Worm (Caenorhabditis elegans) whole organism, mixed stage, embryonic: ENCODE data around the gene K09C4.5.
A peak's percentile ranks its signal among the peaks of the same experiment; 100 is the strongest.

Source experiments
- M03D4.4 ChIP-seq: sonication (generic microtip); optimal IDR thresholded peaks from 2 replicates; lab custom pipeline; 2017; ENCODE audit warnings: mild to moderate bottlenecking, missing genetic modification characterization, missing compliant biosample characterization
- bed-3 ChIP-seq: fragments of 200-800 bp; sonication (Bioruptor generic); optimal IDR thresholded peaks from 3 replicates; lab custom pipeline; 2018; ENCODE audit warnings: mild to moderate bottlenecking, missing genetic modification characterization, moderate library complexity, missing compliant biosample characterization
- blmp-1 ChIP-seq: fragments of 150-350 bp; optimal IDR thresholded peaks from 2 replicates; lab custom pipeline; 2014; ENCODE audit warnings: missing biosample characterization, missing genetic modification characterization
- ceh-39 ChIP-seq: fragments of 150-350 bp; optimal IDR thresholded peaks from 2 replicates; lab custom pipeline; 2014; ENCODE audit warnings: missing biosample characterization, missing genetic modification characterization
- ceh-43 ChIP-seq: fragments of 200-800 bp; sonication (Bioruptor generic); optimal IDR thresholded peaks from 2 replicates; lab custom pipeline; 2018; ENCODE audit warnings: mild to moderate bottlenecking, missing genetic modification characterization, moderate library complexity, missing compliant biosample characterization
- ceh-83 ChIP-seq: fragments of 200-800 bp; sonication (Bioruptor generic); optimal IDR thresholded peaks from 2 replicates; lab custom pipeline; 2018; ENCODE audit warnings: mild to moderate bottlenecking, missing genetic modification characterization, missing compliant biosample characterization
- ces-1 ChIP-seq: fragments of 150-350 bp; optimal IDR thresholded peaks from 2 replicates; lab custom pipeline; 2014; ENCODE audit warnings: missing biosample characterization, missing genetic modification reagents, missing genetic modification characterization
- cnd-1 ChIP-seq: fragments of 200-800 bp; sonication (Bioruptor generic); optimal IDR thresholded peaks from 2 replicates; lab custom pipeline; 2018; ENCODE audit warnings: mild to moderate bottlenecking, missing genetic modification characterization, missing compliant biosample characterization
- drap-1 ChIP-seq: fragments of 200-800 bp; sonication (Bioruptor generic); optimal IDR thresholded peaks from 3 replicates; lab custom pipeline; 2018; ENCODE audit warnings: mild to moderate bottlenecking, missing genetic modification characterization, missing compliant biosample characterization
- elt-1 ChIP-seq: sonication (generic microtip); optimal IDR thresholded peaks from 2 replicates; lab custom pipeline; 2017; ENCODE audit warnings: missing genetic modification characterization, mild to moderate bottlenecking, missing compliant biosample characterization, antibody characterized with exemption, moderate library complexity, borderline replicate concordance; ENCODE audit not compliant: insufficient read depth
- elt-3 ChIP-seq: fragments of 150-350 bp; optimal IDR thresholded peaks from 2 replicates; lab custom pipeline; 2014; ENCODE audit warnings: missing biosample characterization, missing genetic modification characterization
- flh-1 ChIP-seq: fragments of 200-800 bp; sonication (Bioruptor generic); optimal IDR thresholded peaks from 2 replicates; lab custom pipeline; 2018; ENCODE audit warnings: mild to moderate bottlenecking, missing genetic modification characterization, moderate library complexity, missing compliant biosample characterization
- ham-2 ChIP-seq: fragments of 200-800 bp; sonication (Bioruptor generic); optimal IDR thresholded peaks from 2 replicates; lab custom pipeline; 2018; ENCODE audit warnings: mild to moderate bottlenecking, missing genetic modification characterization, missing compliant biosample characterization
- hlh-1 ChIP-seq: fragments of 150-350 bp; optimal IDR thresholded peaks from 2 replicates; lab custom pipeline; 2014; ENCODE audit warnings: missing biosample characterization, missing genetic modification reagents, missing genetic modification characterization
- lin-13 ChIP-seq: fragments of 150-350 bp; optimal IDR thresholded peaks from 2 replicates; lab custom pipeline; 2014; ENCODE audit warnings: missing biosample characterization, missing genetic modification characterization
- lin-32 ChIP-seq: fragments of 200-800 bp; sonication (Bioruptor generic); optimal IDR thresholded peaks from 2 replicates; lab custom pipeline; 2018; ENCODE audit warnings: mild to moderate bottlenecking, missing genetic modification characterization, missing compliant biosample characterization
- lsy-2 ChIP-seq: fragments of 150-350 bp; optimal IDR thresholded peaks from 2 replicates; lab custom pipeline; 2014; ENCODE audit warnings: missing biosample characterization, missing genetic modification characterization
- mab-5 ChIP-seq: fragments of 150-350 bp; optimal IDR thresholded peaks from 2 replicates; lab custom pipeline; 2014; ENCODE audit warnings: missing biosample characterization, missing genetic modification characterization
- mep-1 ChIP-seq: fragments of 150-350 bp; optimal IDR thresholded peaks from 2 replicates; lab custom pipeline; 2017; ENCODE audit warnings: missing biosample characterization, missing genetic modification reagents, missing genetic modification characterization, inconsistent platforms
- mls-2 ChIP-seq: sonication (generic microtip); optimal IDR thresholded peaks from 2 replicates; lab custom pipeline; 2016; ENCODE audit warnings: mild to moderate bottlenecking, missing genetic modification characterization, moderate library complexity, missing compliant biosample characterization
- nhr-12 ChIP-seq: fragments of 150-350 bp; optimal IDR thresholded peaks from 2 replicates; lab custom pipeline; 2014; ENCODE audit warnings: missing biosample characterization, missing genetic modification characterization
- nhr-2 ChIP-seq: fragments of 150-350 bp; optimal IDR thresholded peaks from 2 replicates; lab custom pipeline; 2014; ENCODE audit warnings: missing biosample characterization, missing genetic modification characterization
- nhr-237 ChIP-seq: fragments of 150-350 bp; optimal IDR thresholded peaks from 2 replicates; lab custom pipeline; 2014; ENCODE audit warnings: missing biosample characterization, missing genetic modification characterization
- nhr-28 ChIP-seq: fragments of 150-350 bp; optimal IDR thresholded peaks from 2 replicates; lab custom pipeline; 2014; ENCODE audit warnings: missing biosample characterization, missing genetic modification characterization
- nhr-76 ChIP-seq: sonication (generic microtip); optimal IDR thresholded peaks from 2 replicates; lab custom pipeline; 2017; ENCODE audit warnings: missing biosample characterization, missing genetic modification characterization
- pha-4 ChIP-seq: fragments of 150-350 bp; optimal IDR thresholded peaks from 2 replicates; lab custom pipeline; 2018; ENCODE audit warnings: missing biosample characterization, missing genetic modification reagents, missing genetic modification characterization
- sem-2 ChIP-seq: fragments of 200-800 bp; sonication (Bioruptor generic); optimal IDR thresholded peaks from 2 replicates; lab custom pipeline; 2018; ENCODE audit warnings: mild to moderate bottlenecking, missing genetic modification characterization, missing compliant biosample characterization
- snpc-4 ChIP-seq: fragments of 150-350 bp; optimal IDR thresholded peaks from 2 replicates; lab custom pipeline; 2014; ENCODE audit warnings: missing biosample characterization, missing genetic modification characterization
- sptf-1 ChIP-seq: sonication (generic microtip); optimal IDR thresholded peaks from 2 replicates; lab custom pipeline; 2017; ENCODE audit warnings: mild to moderate bottlenecking, missing genetic modification characterization, moderate library complexity, missing compliant biosample characterization
- tbx-8 ChIP-seq: fragments of 200-800 bp; sonication (Bioruptor generic); optimal IDR thresholded peaks from 2 replicates; lab custom pipeline; 2018; ENCODE audit warnings: mild to moderate bottlenecking, missing genetic modification characterization, moderate library complexity, missing compliant biosample characterization
- unc-120 ChIP-seq: sonication (generic microtip); optimal IDR thresholded peaks from 2 replicates; lab custom pipeline; 2017; ENCODE audit warnings: missing genetic modification characterization, missing compliant biosample characterization; ENCODE audit not compliant: poor library complexity, severe bottlenecking
- unc-39 ChIP-seq: fragments of 150-350 bp; optimal IDR thresholded peaks from 2 replicates; lab custom pipeline; 2014; ENCODE audit warnings: missing biosample characterization, missing genetic modification characterization
- unc-62 ChIP-seq: fragments of 150-350 bp; optimal IDR thresholded peaks from 2 replicates; lab custom pipeline; 2014; ENCODE audit warnings: missing biosample characterization, missing genetic modification reagents, missing genetic modification characterization
- zip-8 ChIP-seq: fragments of 150-350 bp; optimal IDR thresholded peaks from 2 replicates; lab custom pipeline; 2014; ENCODE audit warnings: missing biosample characterization, missing genetic modification characterization
- ztf-11 ChIP-seq: fragments of 150-350 bp; optimal IDR thresholded peaks from 2 replicates; lab custom pipeline; 2014; ENCODE audit warnings: missing biosample characterization, missing genetic modification characterization

K09C4.5 gene

DNA sequence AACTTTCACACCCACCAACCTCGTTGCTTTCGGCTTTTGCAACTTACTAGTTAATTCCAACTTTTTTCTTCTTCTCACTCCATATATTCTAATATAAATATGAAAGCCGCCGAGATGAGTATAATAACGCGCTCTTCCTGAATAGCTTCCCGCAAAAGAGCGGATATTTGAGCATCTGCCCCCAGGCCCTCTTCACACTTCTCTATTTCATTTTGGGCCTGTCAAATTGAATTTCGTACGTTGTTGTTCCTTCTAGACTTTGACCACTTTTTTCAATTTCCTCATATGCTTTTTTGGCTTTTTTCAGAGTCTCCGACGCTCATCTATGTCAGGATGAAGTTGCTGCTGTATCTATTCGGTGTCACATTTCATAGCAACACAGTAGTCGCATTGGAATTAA lies 32.6 kb downstream of the K09C4.5 start, which contains the start of gene ddr-2:
Gene ddr-2 (plus strand): TSS at position 301 of the 400 bp plus-strand sequence.
- no peak for TF ChIP-seq drap-1
- peak; percentile 67 for TF ChIP-seq ces-1 (GFP tag; lab: Kevin White, UChicago)
- TF ChIP-seq nhr-28 = no peak

DNA sequence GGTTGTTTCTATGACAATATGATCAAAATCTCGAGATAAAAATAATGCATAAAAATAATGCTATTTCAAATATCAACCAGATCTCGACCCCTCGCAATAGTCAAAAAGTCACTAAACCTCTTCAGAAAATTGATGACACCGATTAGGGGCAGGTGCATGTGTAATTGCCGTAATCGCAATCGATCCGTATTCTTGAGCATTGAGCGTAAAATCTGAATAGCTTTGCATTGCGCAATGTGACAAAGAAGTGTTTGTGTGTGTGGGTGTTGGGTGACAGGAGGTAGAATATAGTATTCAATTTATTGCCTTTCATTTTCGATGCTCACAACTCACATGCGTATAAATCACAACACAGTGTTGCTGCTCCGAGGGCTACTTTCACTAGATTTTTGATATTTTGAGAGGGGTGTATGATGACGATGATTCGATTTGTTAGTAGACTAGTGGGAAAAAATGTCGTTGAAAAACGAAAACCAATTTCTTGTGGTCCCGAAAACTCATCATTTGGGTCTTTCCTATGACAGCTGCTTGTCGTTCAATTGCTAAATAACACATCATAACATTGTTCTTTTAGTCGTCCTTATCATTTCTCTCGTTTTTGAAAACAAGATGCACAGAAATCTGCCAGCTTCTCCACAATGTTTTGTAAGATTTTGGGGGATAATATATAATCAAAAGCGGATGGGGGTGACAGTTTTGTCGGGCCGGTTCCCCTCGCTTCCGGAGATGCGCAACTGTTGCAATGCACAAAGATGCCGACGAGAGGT lies 33.6 kb downstream of the K09C4.5 start:
- TF ChIP-seq hlh-1 (tag; lab: Kevin White, UChicago) = peak; percentile 75
- no peak for TF ChIP-seq nhr-12 (tag; lab: Kevin White, UChicago)
- no peak for TF ChIP-seq ztf-11 (tag; lab: Kevin White, UChicago)
- no peak for TF ChIP-seq unc-39 (tag; lab: Kevin White, UChicago)
- TF ChIP-seq bed-3 = no peak
- TF ChIP-seq cnd-1 (tag; lab: Kevin White, UChicago) = no peak
- no peak for TF ChIP-seq elt-3 (tag; lab: Kevin White, UChicago)
- TF ChIP-seq unc-62 (GFP tag; lab: Kevin White, UChicago) = no peak
- TF ChIP-seq ces-1 (GFP tag; lab: Kevin White, UChicago) = peak; percentile 44
- no peak for TF ChIP-seq sem-2 (GFP tag; lab: Kevin White, UChicago)
- TF ChIP-seq pha-4 = no peak
- TF ChIP-seq ham-2 (GFP tag; lab: Kevin White, UChicago) = no peak
- TF ChIP-seq tbx-8 (GFP tag; lab: Kevin White, UChicago) = no peak
- no peak for TF ChIP-seq unc-120 (tag; lab: Kevin White, UChicago)
- TF ChIP-seq lin-32 (GFP tag; lab: Kevin White, UChicago) = no peak
- TF ChIP-seq nhr-76 = no peak
- TF ChIP-seq drap-1 = no peak
- no peak for TF ChIP-seq ceh-43
- no peak for TF ChIP-seq mab-5 (tag; lab: Kevin White, UChicago)
- TF ChIP-seq lin-13 (tag; lab: Kevin White, UChicago) = no peak
- no peak for TF ChIP-seq ceh-83
- TF ChIP-seq nhr-28 = no peak
- no peak for TF ChIP-seq lsy-2
- no peak for TF ChIP-seq M03D4.4 (tag; lab: Kevin White, UChicago)
- no peak for TF ChIP-seq ceh-39 (tag; lab: Kevin White, UChicago)
- peak; percentile 82 for TF ChIP-seq nhr-2 (tag; lab: Kevin White, UChicago)
- no peak for TF ChIP-seq snpc-4
- peak; percentile 84 for TF ChIP-seq elt-1 (tag; lab: Kevin White, UChicago)
- TF ChIP-seq nhr-237 (tag; lab: Kevin White, UChicago) = no peak
- TF ChIP-seq sptf-1 (tag; lab: Kevin White, UChicago) = no peak
- TF ChIP-seq mls-2 (tag; lab: Kevin White, UChicago) = no peak
- no peak for TF ChIP-seq flh-1 (GFP tag; lab: Kevin White, UChicago)
- no peak for TF ChIP-seq blmp-1 (tag; lab: Kevin White, UChicago)
- no peak for TF ChIP-seq mep-1 (tag; lab: Kevin White, UChicago)
- TF ChIP-seq zip-8 (tag; lab: Kevin White, UChicago) = peak; percentile 85

DNA sequence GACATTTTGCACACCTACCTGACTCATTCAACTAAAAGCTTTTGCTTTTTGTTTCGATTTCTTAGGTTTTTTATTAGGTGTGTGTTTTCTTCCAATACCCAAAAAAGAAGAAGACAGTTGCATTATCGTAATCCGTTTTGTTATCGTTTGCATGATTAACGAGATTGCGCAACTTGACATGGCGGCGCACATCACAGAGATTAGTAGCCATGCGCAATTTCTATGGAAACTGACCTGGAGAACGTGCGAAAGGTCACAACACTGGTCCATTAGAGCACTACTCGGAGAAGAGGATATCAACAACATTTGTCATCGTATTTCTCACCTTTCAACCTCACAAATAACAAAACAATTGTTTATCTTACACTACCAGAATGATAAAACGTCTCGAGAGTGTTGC lies 34.4 kb downstream of the K09C4.5 start:
- no peak for TF ChIP-seq ceh-83
- peak; percentile 69 for TF ChIP-seq elt-1 (tag; lab: Kevin White, UChicago)
- peak; percentile 84 for TF ChIP-seq nhr-2 (tag; lab: Kevin White, UChicago)
- TF ChIP-seq zip-8 (tag; lab: Kevin White, UChicago) = peak; percentile 32

DNA sequence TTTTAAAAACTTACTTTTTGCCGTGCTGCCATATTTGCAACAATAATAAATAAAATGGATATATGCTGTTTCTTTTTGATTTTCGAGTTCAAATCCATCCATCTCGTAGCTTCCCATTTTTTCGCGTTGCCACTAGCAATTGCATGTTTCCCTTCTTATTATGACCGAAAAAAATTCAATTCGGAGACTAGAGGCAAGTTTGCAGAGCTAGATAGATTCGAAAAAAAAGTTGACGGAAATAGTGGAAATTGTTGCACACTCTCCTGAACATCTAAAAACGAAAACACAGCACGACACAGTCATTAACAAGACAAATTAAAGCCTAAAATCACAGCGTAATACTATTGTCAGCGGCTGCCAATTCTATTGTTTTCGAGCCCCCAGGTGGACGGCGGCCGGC lies 43.7 kb downstream of the K09C4.5 start, which contains the start of gene F11D5.6:
Gene F11D5.6 (minus strand): TSS at position 101 of the 400 bp plus-strand sequence.
- TF ChIP-seq unc-39 (tag; lab: Kevin White, UChicago) = no peak
- TF ChIP-seq, all 35 proteins: peak for 0
